Fruit fly (Drosophila melanogaster): ENCODE results near the gene CG14223.
A peak's percentile ranks its signal among the peaks of the same experiment; 100 is the strongest.

The CG14223 gene

dm6 chrX:19663196-19663858, 444 bp downstream of the CG14223 start (continued):
- TF ChIP-seq grn (GFP tag; optimal IDR thresholded peaks at IDR 0.05) (no peak), kah (GFP tag; optimal IDR thresholded peaks at IDR 0.05) (peak; percentile 12), Asciz (GFP tag; optimal IDR thresholded peaks at IDR 0.05) (no peak), Hr78 (GFP tag; optimal IDR thresholded peaks at IDR 0.05) (no peak), CG15696 (tag; optimal IDR thresholded peaks at IDR 0.05) (peak; percentile 61), nau (GFP tag; optimal IDR thresholded peaks at IDR 0.05) (no peak), CG12391 (tag; optimal IDR thresholded peaks at IDR 0.05) (peak; percentile 66), CG14667 (GFP tag; IDR thresholded peaks at IDR 0.05) (no peak), CG6683 (GFP tag; optimal IDR thresholded peaks at IDR 0.05) (no peak), bab2 (GFP tag; optimal IDR thresholded peaks at IDR 0.05) (no peak), CG10431 (GFP tag; optimal IDR thresholded peaks at IDR 0.05) (no peak), nmo (GFP tag; optimal IDR thresholded peaks at IDR 0.05) (peak; percentile 70), CG12769 (tag; optimal IDR thresholded peaks at IDR 0.05) (no peak), Adf1 (GFP tag; IDR thresholded peaks at IDR 0.05) (no peak), sc (optimal IDR thresholded peaks at IDR 0.05) (no peak), sc (GFP tag; optimal IDR thresholded peaks at IDR 0.05) (peak; percentile 24), Neu2 (GFP tag; optimal IDR thresholded peaks at IDR 0.05; ENCODE audit: borderline replicate concordance) (no peak), CG3726 (GFP tag; IDR thresholded peaks at IDR 0.05) (no peak), Ada2b (GFP tag; IDR thresholded peaks at IDR 0.05) (no peak), Antp (GFP tag; optimal IDR thresholded peaks at IDR 0.05) (peak; percentile 22), CG9932 (GFP tag; IDR thresholded peaks at IDR 0.05) (0 out of 2 replicates have a peak, but pooled peaks have one; percentile 4), fd3F (GFP tag; optimal IDR thresholded peaks at IDR 0.05) (peak; percentile 7), usp (GFP tag; optimal IDR thresholded peaks at IDR 0.05) (no peak), D19A (tag; optimal IDR thresholded peaks at IDR 0.05) (peak; percentile 65), CG11504 (tag; optimal IDR thresholded peaks at IDR 0.05) (peak; percentile 53), org-1 (GFP tag; optimal IDR thresholded peaks at IDR 0.05) (peak; percentile 51), CoRest (tag; optimal IDR thresholded peaks at IDR 0.05) (peak; percentile 76), CG1024 (GFP tag; IDR thresholded peaks at IDR 0.05) (no peak), bcd (GFP tag; optimal IDR thresholded peaks at IDR 0.05) (peak; percentile 62), HLH54F (GFP tag; optimal IDR thresholded peaks at IDR 0.05) (peak; percentile 37), cad (GFP tag; optimal IDR thresholded peaks at IDR 0.05) (no peak), peb (GFP tag; IDR thresholded peaks at IDR 0.05) (no peak), CG6689 (GFP tag; IDR thresholded peaks at IDR 0.05) (peak; percentile 29; the same call in 1 of the 2 replicates), Tbp (GFP tag; optimal IDR thresholded peaks at IDR 0.05) (no peak), Kr (GFP tag; optimal IDR thresholded peaks at IDR 0.05) (no peak), CG7786 (GFP tag; optimal IDR thresholded peaks at IDR 0.05) (no peak), so (GFP tag; IDR thresholded peaks at IDR 0.05) (no peak), CG11247 (GFP tag; IDR thresholded peaks at IDR 0.05) (no peak; the same call in 1 of the 2 replicates), jigr1 (GFP tag; IDR thresholded peaks at IDR 0.05) (no peak), dysf (GFP tag; IDR thresholded peaks at IDR 0.05) (peak; percentile 37; the same call in 1 of the 3 replicates), Hmr (GFP tag; optimal IDR thresholded peaks at IDR 0.05) (peak; percentile 53), CG13296 (GFP tag; optimal IDR thresholded peaks at IDR 0.05) (no peak), maf-S (GFP tag; optimal IDR thresholded peaks at IDR 0.05) (no peak), CG11696 (GFP tag; IDR thresholded peaks at IDR 0.05) (no peak), CG4328 (GFP tag; optimal IDR thresholded peaks at IDR 0.05) (peak; percentile 28), NFAT (GFP tag; IDR thresholded peaks at IDR 0.05) (no peak), GATAe (GFP tag; conservative IDR thresholded peaks at IDR 0.05) (no peak), CG7928 (GFP tag; optimal IDR thresholded peaks at IDR 0.05) (no peak), ab (GFP tag; optimal IDR thresholded peaks at IDR 0.05) (peak; percentile 4), CG6272 (GFP tag; IDR thresholded peaks at IDR 0.05) (no peak), CG16863 (GFP tag; optimal IDR thresholded peaks at IDR 0.05) (no peak)

Measured in whole organism, embryonic.